Worm (Caenorhabditis elegans): ENCODE data around the gene T11F9.21.
"Not testable (repeated sequence)": the region's sequence is repeated elsewhere in the genome, so short reads cannot be mapped to it uniquely, and the experiment has no call there.

ce11 chrV:11483580-11484092 lies 8.9 kb upstream of the T11F9.21 start, which contains the start of gene col-157:
- TF ChIP-seq aly-1 (tag; optimal IDR thresholded peaks at IDR 0.05); flt-1 (GFP tag; IDR thresholded peaks at IDR 0.05); tbx-37 (GFP tag; conservative IDR thresholded peaks at IDR 0.05); F13C5.2 (tag; optimal IDR thresholded peaks at IDR 0.05); hmg-4 (GFP tag; optimal IDR thresholded peaks at IDR 0.05); ceh-36 (tag; optimal IDR thresholded peaks at IDR 0.05); hnd-1 (tag; optimal IDR thresholded peaks at IDR 0.05); ets-7 (tag; optimal IDR thresholded peaks at IDR 0.05); B0310.2 (tag; optimal IDR thresholded peaks at IDR 0.05): not testable (repeated sequence)

Data from whole organism, early embryonic.